Worm (Caenorhabditis elegans): ENCODE results near the gene H06A10.1.

ce11 chrX:13499098-13499497, 8.2 kb upstream of the H06A10.1 start:
- TF ChIP-seq daf-12 (tag; optimal IDR thresholded peaks at IDR 0.05) (no peak), nhr-77 (tag; optimal IDR thresholded peaks at IDR 0.05) (no peak), ztf-11 (tag; optimal IDR thresholded peaks at IDR 0.05) (no peak), fkh-10 (GFP tag; optimal IDR thresholded peaks at IDR 0.05) (peak; percentile 71)
